Worm (Caenorhabditis elegans) whole organism, L1 larva: ENCODE data around the gene T16G12.13.

Experiments used
- isw-1 ChIP-seq: fragments of 200-800 bp; sonication (Bioruptor generic); IDR thresholded peaks from 2 replicates; pipeline ENCODE4 v1.3.6; 2022; ENCODE audit warnings: missing genetic modification characterization, missing compliant biosample characterization
- snpc-4 ChIP-seq: fragments of 150-350 bp; optimal IDR thresholded peaks from 2 replicates; lab custom pipeline; 2014; ENCODE audit warnings: missing biosample characterization, missing genetic modification characterization

DNA sequence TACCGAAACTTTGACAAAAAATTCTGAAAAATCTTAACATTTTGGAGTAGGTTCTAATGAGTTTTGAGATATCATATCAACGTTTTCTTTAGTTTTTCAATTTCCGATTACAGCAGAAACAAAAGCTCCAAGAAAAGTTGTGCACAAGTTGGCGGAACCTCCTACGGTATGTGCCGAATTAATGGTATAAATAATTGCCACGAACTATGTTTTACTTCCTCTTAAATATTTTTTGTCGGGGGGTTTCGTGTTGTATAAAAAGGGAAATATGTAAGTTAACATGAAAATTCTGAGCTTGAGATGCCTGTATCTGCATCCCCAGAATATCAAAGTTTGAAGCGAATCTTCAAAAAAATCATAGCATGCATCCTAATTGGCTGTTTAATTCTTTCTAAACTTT is 26.8 kb upstream of the T16G12.13 start, which contains the start of gene M04D8.8:
- TF ChIP-seq isw-1 (GFP tag; lab: Robert Waterston, UW) = no peak
- no peak for TF ChIP-seq snpc-4 (tag; lab: Kevin White, UChicago)
